Worm (Caenorhabditis elegans): ENCODE data around the gene fbxb-25.

DNA sequence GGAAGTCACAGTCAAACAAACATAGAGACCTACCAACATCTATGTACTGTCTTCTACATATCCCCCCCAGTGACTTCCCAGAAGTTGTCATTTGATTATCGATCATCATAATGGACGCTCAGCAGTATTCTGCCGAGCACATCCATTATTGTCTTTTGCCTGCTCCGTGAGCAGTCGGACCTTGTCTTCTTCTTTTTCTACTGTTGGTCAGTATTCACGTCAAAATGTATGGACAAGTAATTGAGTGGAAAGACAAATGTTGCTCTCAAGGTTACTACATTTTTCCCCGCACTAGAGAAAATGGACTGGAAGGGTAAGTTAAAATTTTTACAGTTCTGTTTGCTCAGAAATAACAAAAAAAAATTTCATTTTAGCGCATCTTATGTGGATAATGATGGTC lies 28.9 kb upstream of the fbxb-25 start, which contains the start of gene btb-12:
- no peak for TF ChIP-seq elt-2 (tag; optimal IDR thresholded peaks at IDR 0.05)
- no peak for TF ChIP-seq pqm-1 (tag; optimal IDR thresholded peaks at IDR 0.05)
- no peak for TF ChIP-seq ceh-82 (tag; optimal IDR thresholded peaks at IDR 0.05)
- no peak for TF ChIP-seq lin-15B (tag; optimal IDR thresholded peaks at IDR 0.05)
- TF ChIP-seq zag-1 (tag; optimal IDR thresholded peaks at IDR 0.05): no peak
- no peak for TF ChIP-seq nhr-11 (tag; optimal IDR thresholded peaks at IDR 0.05)
- TF ChIP-seq pha-4 (tag; optimal IDR thresholded peaks at IDR 0.05): no peak
- no peak for TF ChIP-seq elt-3 (tag; optimal IDR thresholded peaks at IDR 0.05)
- no peak for TF ChIP-seq nhr-237 (tag; optimal IDR thresholded peaks at IDR 0.05)
- TF ChIP-seq fos-1 (tag; optimal IDR thresholded peaks at IDR 0.05): no peak
- TF ChIP-seq nhr-12 (tag; optimal IDR thresholded peaks at IDR 0.05): no peak
- TF ChIP-seq ztf-11 (tag; optimal IDR thresholded peaks at IDR 0.05): no peak

Measured in whole organism, L3 larva.